Fruit fly (Drosophila melanogaster): Measurements from ENCODE around the gene Ref2.
A peak's percentile ranks its signal among the peaks of the same experiment; 100 is the strongest.

DNA sequence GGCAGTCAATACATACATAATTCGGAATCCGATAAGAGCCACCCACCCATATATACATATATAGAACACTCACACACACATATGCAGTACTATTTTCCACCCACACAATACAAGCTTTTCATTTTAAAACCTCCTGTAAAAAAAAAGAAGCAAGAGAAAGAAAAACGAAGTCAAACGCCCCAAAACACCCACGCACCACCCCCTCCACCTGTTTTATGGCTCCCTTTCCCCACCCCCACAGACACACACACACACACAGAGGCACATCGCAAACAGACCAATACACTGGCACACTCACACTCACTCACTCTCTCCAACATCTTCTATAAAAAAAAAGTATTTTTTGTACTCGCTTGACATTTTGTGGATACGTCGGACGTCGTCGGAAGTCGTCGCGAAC lies 11.2 kb upstream of the Ref2 start:
- TF ChIP-seq ac (GFP tag; optimal IDR thresholded peaks at IDR 0.05), result no peak
- peak; percentile 15; the same call in 1 of the 2 replicates for TF ChIP-seq crol (GFP tag; IDR thresholded peaks at IDR 0.05)

Measured in whole organism, embryonic.